Fruit fly (Drosophila melanogaster): ENCODE data around the gene CG7110.

Gene CG7110

DNA sequence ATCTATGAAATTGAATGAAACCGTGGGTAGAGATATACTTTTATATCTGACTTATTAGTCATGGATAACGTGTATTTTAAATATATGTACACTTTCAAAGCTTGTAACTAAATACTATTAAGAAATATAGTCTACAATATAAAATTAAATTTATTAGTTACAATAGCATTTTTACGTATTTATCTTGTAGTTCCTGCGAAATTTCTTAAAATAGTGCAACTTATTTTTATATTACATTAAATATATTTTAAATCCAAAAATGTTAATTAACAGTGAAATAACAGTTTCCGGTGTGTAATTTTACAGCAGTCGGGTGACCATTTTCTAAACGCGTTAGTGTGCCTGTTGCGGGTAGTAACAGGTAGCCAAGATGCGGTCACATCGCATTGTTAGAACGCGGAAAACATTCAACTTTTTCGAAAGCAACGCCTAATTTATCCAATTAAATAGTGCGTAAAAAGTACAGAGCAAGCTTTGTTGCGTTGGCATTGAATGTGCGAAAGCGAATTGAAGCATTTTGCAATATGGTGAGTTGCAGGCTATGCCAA is at the start of gene CG7110, which contains the start of gene CG10859 (continued):
- TF ChIP-seq cwo (GFP tag; optimal IDR thresholded peaks at IDR 0.05) (no peak), Fer3 (tag; optimal IDR thresholded peaks at IDR 0.05) (peak; percentile 63), slbo (GFP tag; IDR thresholded peaks at IDR 0.05) (no peak), Mad (GFP tag; optimal IDR thresholded peaks at IDR 0.05) (no peak), CG7786 (GFP tag; optimal IDR thresholded peaks at IDR 0.05) (no peak), psq (GFP tag; optimal IDR thresholded peaks at IDR 0.05) (no peak), lov (optimal IDR thresholded peaks at IDR 0.05) (no peak), lov (GFP tag; IDR thresholded peaks at IDR 0.05) (no peak), chm (GFP tag; IDR thresholded peaks at IDR 0.05) (peak; percentile 65; the same call in 1 of the 2 replicates), sug (tag; optimal IDR thresholded peaks at IDR 0.05) (peak; percentile 48), corto (GFP tag; optimal IDR thresholded peaks at IDR 0.05) (no peak), CG12769 (tag; optimal IDR thresholded peaks at IDR 0.05) (no peak), cad (GFP tag; optimal IDR thresholded peaks at IDR 0.05) (no peak), Jarid2 (GFP tag; optimal IDR thresholded peaks at IDR 0.05) (peak; percentile 16), CG13296 (GFP tag; optimal IDR thresholded peaks at IDR 0.05) (peak; percentile 71), CG8478 (optimal IDR thresholded peaks at IDR 0.05) (no peak), exex (tag; optimal IDR thresholded peaks at IDR 0.05) (no peak), lilli (GFP tag; optimal IDR thresholded peaks at IDR 0.05) (no peak), Ada2b (GFP tag; IDR thresholded peaks at IDR 0.05) (no peak), croc (GFP tag; conservative IDR thresholded peaks at IDR 0.05) (no peak), luna (GFP tag; optimal IDR thresholded peaks at IDR 0.05) (no peak), fd96Cb (tag; optimal IDR thresholded peaks at IDR 0.05) (no peak), CG16863 (GFP tag; optimal IDR thresholded peaks at IDR 0.05) (no peak), Dbx (GFP tag; IDR thresholded peaks at IDR 0.05) (no peak), CG18262 (tag; optimal IDR thresholded peaks at IDR 0.05) (peak; percentile 32), CG5180 (GFP tag; optimal IDR thresholded peaks at IDR 0.05) (no peak), tap (tag; optimal IDR thresholded peaks at IDR 0.05) (peak; percentile 28), CG9437 (GFP tag; optimal IDR thresholded peaks at IDR 0.05) (no peak), CG17359 (tag; optimal IDR thresholded peaks at IDR 0.05) (peak; percentile 34), yki (optimal IDR thresholded peaks at IDR 0.05) (no peak), Dfd (GFP tag; optimal IDR thresholded peaks at IDR 0.05) (no peak), Oaz (GFP tag; IDR thresholded peaks at IDR 0.05) (0 out of 2 replicates have a peak, but pooled peaks have one; percentile 32), slp2 (GFP tag; optimal IDR thresholded peaks at IDR 0.05) (no peak), Hey (tag; optimal IDR thresholded peaks at IDR 0.05) (no peak), CG9797 (GFP tag; optimal IDR thresholded peaks at IDR 0.05) (peak; percentile 77), abd-A (tag; optimal IDR thresholded peaks at IDR 0.05) (no peak), CG10565 (GFP tag; optimal IDR thresholded peaks at IDR 0.05) (no peak), Trl (optimal IDR thresholded peaks at IDR 0.05) (no peak), Trl (GFP tag; optimal IDR thresholded peaks at IDR 0.05) (no peak), CG30403 (GFP tag; optimal IDR thresholded peaks at IDR 0.05) (no peak), Sry-β (GFP tag; optimal IDR thresholded peaks at IDR 0.05) (no peak), zen (tag; optimal IDR thresholded peaks at IDR 0.05) (peak; percentile 39), CG5953 (GFP tag; IDR thresholded peaks at IDR 0.05) (no peak), CG7745 (tag; optimal IDR thresholded peaks at IDR 0.05) (no peak), NFAT (GFP tag; IDR thresholded peaks at IDR 0.05) (no peak; the same call in 1 of the 2 replicates), CG1024 (GFP tag; IDR thresholded peaks at IDR 0.05) (peak; percentile 21; the same call in 1 of the 2 replicates), CG13775 (GFP tag; optimal IDR thresholded peaks at IDR 0.05) (peak; percentile 66), C15 (GFP tag; IDR thresholded peaks at IDR 0.05) (no peak), pho (GFP tag; optimal IDR thresholded peaks at IDR 0.05) (no peak), unc-4 (GFP tag; IDR thresholded peaks at IDR 0.05; ENCODE audit: partially characterized antibody) (no peak), vnd (GFP tag; IDR thresholded peaks at IDR 0.05; ENCODE audit: partially characterized antibody) (no peak), fu2 (GFP tag; optimal IDR thresholded peaks at IDR 0.05) (no peak)
